Fruit fly (Drosophila melanogaster) whole organism, embryonic: ENCODE data around the gene CG10185.

Experiments used
- Abd-B ChIP-seq: fragments of 200-800 bp; sonication (Bioruptor generic); optimal IDR thresholded peaks from 2 replicates; lab custom pipeline; 2018; ENCODE audit warnings: missing biosample characterization, mild to moderate bottlenecking, missing genetic modification characterization, moderate library complexity
- Blimp-1 ChIP-seq: fragments of 200-800 bp; sonication (Bioruptor generic); optimal IDR thresholded peaks from 3 replicates; lab custom pipeline; 2018; ENCODE audit warnings: missing biosample characterization, missing genetic modification characterization, mild to moderate bottlenecking, moderate library complexity, missing genetic modification reagents
- CG10462 ChIP-seq: fragments of 200-800 bp; sonication (Bioruptor generic); optimal IDR thresholded peaks from 2 replicates; lab custom pipeline; 2016; ENCODE audit warnings: missing biosample characterization, missing genetic modification characterization
- CG10979 ChIP-seq: fragments of 200-800 bp; sonication (Bioruptor generic); optimal IDR thresholded peaks from 2 replicates; lab custom pipeline; 2018; ENCODE audit warnings: missing biosample characterization, mild to moderate bottlenecking, missing genetic modification characterization, moderate library complexity
- CG11456 ChIP-seq: fragments of 200-800 bp; sonication (Bioruptor generic); IDR thresholded peaks from 3 replicates; pipeline ENCODE4 v1.3.6; 2022; ENCODE audit warnings: missing biosample characterization, missing genetic modification characterization
- CG11560 ChIP-seq: fragments of 200-800 bp; sonication (Bioruptor generic); IDR thresholded peaks from 3 replicates; pipeline ENCODE4 v1.3.6; 2022; ENCODE audit warnings: missing biosample characterization, missing genetic modification characterization
- CG13424 ChIP-seq: fragments of 200-800 bp; sonication (Bioruptor generic); optimal IDR thresholded peaks from 2 replicates; lab custom pipeline; 2019; ENCODE audit warnings: missing biosample characterization, mild to moderate bottlenecking, missing genetic modification characterization, moderate library complexity
- CG1529 ChIP-seq: fragments of 200-800 bp; sonication (Bioruptor generic); optimal IDR thresholded peaks from 3 replicates; lab custom pipeline; 2018; ENCODE audit warnings: missing biosample characterization, missing genetic modification characterization
- CG33557 ChIP-seq: fragments of 200-800 bp; sonication (Bioruptor generic); optimal IDR thresholded peaks from 2 replicates; lab custom pipeline; 2019; ENCODE audit warnings: missing biosample characterization, mild to moderate bottlenecking, missing genetic modification characterization, moderate library complexity
- CG34376 ChIP-seq: fragments of 200-800 bp; sonication (Bioruptor generic); optimal IDR thresholded peaks from 2 replicates; lab custom pipeline; 2018; ENCODE audit warnings: missing biosample characterization, mild to moderate bottlenecking, missing genetic modification characterization
- CG4360 ChIP-seq: fragments of 200-800 bp; sonication (Bioruptor generic); IDR thresholded peaks from 2 replicates; pipeline ENCODE4 v1.3.6; 2022; ENCODE audit warnings: missing biosample characterization, missing genetic modification characterization
- CG6175 ChIP-seq: fragments of 200-800 bp; sonication (Bioruptor generic); IDR thresholded peaks from 3 replicates; pipeline ENCODE4 v1.3.6; 2022; ENCODE audit warnings: missing biosample characterization, missing genetic modification characterization
- CG6791 ChIP-seq: fragments of 200-800 bp; sonication (Bioruptor generic); IDR thresholded peaks from 3 replicates; pipeline ENCODE4 v1.3.6; 2022; ENCODE audit warnings: missing biosample characterization, missing genetic modification characterization; ENCODE audit not compliant: partially characterized antibody
- CG7786 ChIP-seq: fragments of 200-800 bp; sonication (Bioruptor generic); optimal IDR thresholded peaks from 2 replicates; lab custom pipeline; 2016; ENCODE audit warnings: missing biosample characterization, missing genetic modification characterization
- CG7928 ChIP-seq: fragments of 200-800 bp; sonication (Bioruptor generic); optimal IDR thresholded peaks from 2 replicates; lab custom pipeline; 2017; ENCODE audit warnings: missing biosample characterization, mild to moderate bottlenecking, missing genetic modification characterization
- CG8765 ChIP-seq: fragments of 200-800 bp; sonication (Bioruptor generic); IDR thresholded peaks from 2 replicates; pipeline ENCODE4 v1.3.6; 2022; ENCODE audit warnings: missing biosample characterization, missing genetic modification characterization
- CG9797 ChIP-seq: fragments of 200-800 bp; sonication (Bioruptor generic); optimal IDR thresholded peaks from 3 replicates; lab custom pipeline; 2018; ENCODE audit warnings: missing biosample characterization, mild to moderate bottlenecking, missing genetic modification characterization
- CkIIα-i1 ChIP-seq: fragments of 200-800 bp; sonication (Bioruptor generic); IDR thresholded peaks from 2 replicates; pipeline ENCODE4 v1.3.6; 2022; ENCODE audit warnings: missing biosample characterization, missing genetic modification characterization
- Doc2 ChIP-seq: fragments of 200-800 bp; sonication (Bioruptor generic); IDR thresholded peaks from 2 replicates; pipeline ENCODE4 v1.3.6; 2022; ENCODE audit warnings: missing biosample characterization, missing genetic modification characterization
- Fer2 ChIP-seq: fragments of 200-800 bp; sonication (Bioruptor generic); optimal IDR thresholded peaks from 2 replicates; lab custom pipeline; 2018; ENCODE audit warnings: missing biosample characterization, mild to moderate bottlenecking, missing genetic modification characterization, moderate library complexity
- GATAe ChIP-seq: fragments of 200-800 bp; sonication (Bioruptor generic); conservative IDR thresholded peaks from 2 replicates; pipeline ENCODE4 v1.3.6; 2022; ENCODE audit warnings: missing biosample characterization, missing genetic modification characterization
- HLH4C ChIP-seq: fragments of 200-800 bp; sonication (Bioruptor generic); IDR thresholded peaks from 3 replicates; pipeline ENCODE4 v1.3.6; 2022; ENCODE audit warnings: missing biosample characterization, missing genetic modification characterization; ENCODE audit not compliant: partially characterized antibody
- Hmr ChIP-seq: fragments of 200-800 bp; sonication (Bioruptor generic); optimal IDR thresholded peaks from 3 replicates; lab custom pipeline; 2017; ENCODE audit warnings: mild to moderate bottlenecking, missing biosample characterization, missing genetic modification reagents, missing genetic modification characterization
- Meics ChIP-seq: fragments of 200-800 bp; sonication (Bioruptor generic); optimal IDR thresholded peaks from 2 replicates; lab custom pipeline; 2017; ENCODE audit warnings: missing biosample characterization, mild to moderate bottlenecking, missing genetic modification characterization
- NFAT ChIP-seq: fragments of 200-800 bp; sonication (Bioruptor generic); IDR thresholded peaks from 2 replicates; pipeline ENCODE4 v1.3.6; 2022; ENCODE audit warnings: missing biosample characterization, missing genetic modification characterization
- Rfx ChIP-seq: fragments of 200-800 bp; sonication (Bioruptor generic); IDR thresholded peaks from 2 replicates; pipeline ENCODE4 v1.3.6; 2022; ENCODE audit warnings: missing biosample characterization, missing genetic modification characterization
- Spps ChIP-seq: fragments of 200-800 bp; sonication (Bioruptor generic); optimal IDR thresholded peaks from 2 replicates; lab custom pipeline; 2018; ENCODE audit warnings: missing biosample characterization, mild to moderate bottlenecking, missing genetic modification characterization
- TFAM ChIP-seq: fragments of 200-800 bp; sonication (Bioruptor generic); optimal IDR thresholded peaks from 2 replicates; lab custom pipeline; 2017; ENCODE audit warnings: missing biosample characterization, missing genetic modification characterization, inconsistent platforms
- bab2 ChIP-seq: fragments of 200-800 bp; sonication (Bioruptor generic); optimal IDR thresholded peaks from 2 replicates; lab custom pipeline; 2016; ENCODE audit warnings: missing biosample characterization, missing genetic modification characterization
- bigmax ChIP-seq: fragments of 200-800 bp; sonication (Bioruptor generic); optimal IDR thresholded peaks from 2 replicates; lab custom pipeline; 2018; ENCODE audit warnings: missing biosample characterization, mild to moderate bottlenecking, missing genetic modification characterization
- cato ChIP-seq: fragments of 200-800 bp; sonication (Bioruptor generic); optimal IDR thresholded peaks from 2 replicates; lab custom pipeline; 2016; ENCODE audit warnings: missing biosample characterization, missing genetic modification characterization, borderline replicate concordance
- chif ChIP-seq, 2 experiments: fragments of 200-800 bp; sonication (Bioruptor generic); optimal IDR thresholded peaks; 3 replicates each; lab custom pipeline; 2016; ENCODE audit warnings: missing biosample characterization in 2 of 2, missing genetic modification characterization in 2 of 2
- chinmo ChIP-seq: fragments of 200-800 bp; sonication (Bioruptor generic); IDR thresholded peaks from 4 replicates; pipeline ENCODE4 v1.3.6; 2022; ENCODE audit warnings: missing biosample characterization, missing genetic modification characterization; ENCODE audit not compliant: partially characterized antibody
- cwo ChIP-seq: fragments of 200-800 bp; sonication (Bioruptor generic); optimal IDR thresholded peaks from 3 replicates; lab custom pipeline; 2017; ENCODE audit warnings: missing biosample characterization, missing genetic modification characterization, mild to moderate bottlenecking, moderate library complexity, missing genetic modification reagents
- dmrt11E ChIP-seq: fragments of 200-800 bp; sonication (Bioruptor generic); optimal IDR thresholded peaks from 3 replicates; lab custom pipeline; 2018; ENCODE audit warnings: missing biosample characterization, mild to moderate bottlenecking, missing genetic modification characterization, moderate library complexity
- dpn ChIP-seq, 2 experiments: fragments of 200-800 bp; sonication (Bioruptor generic); optimal IDR thresholded peaks; 3 replicates each; lab custom pipeline; 2016; ENCODE audit warnings: missing biosample characterization in 2 of 2, missing genetic modification characterization in 2 of 2
- hkb ChIP-seq, 2 experiments: fragments of 200-800 bp in 1 of 2; fragments of >200 bp in 1 of 2; sonication (Bioruptor generic) in 1 of 2; IDR thresholded peaks in 1 of 2; optimal IDR thresholded peaks in 1 of 2; 2 replicates each; pipeline versions ENCODE4 v1.3.6 to Lab custom; 2017 to 2022; ENCODE audit warnings: missing biosample characterization in 1 of 2, missing genetic modification characterization in 1 of 2
- kni ChIP-seq: fragments of 200-800 bp; sonication (Bioruptor generic); optimal IDR thresholded peaks from 3 replicates; lab custom pipeline; 2017; ENCODE audit warnings: mild to moderate bottlenecking, missing biosample characterization, missing genetic modification reagents, missing genetic modification characterization
- mirr ChIP-seq: fragments of 200-800 bp; sonication (Bioruptor generic); optimal IDR thresholded peaks from 3 replicates; lab custom pipeline; 2018; ENCODE audit warnings: missing biosample characterization, mild to moderate bottlenecking, missing genetic modification characterization
- nau ChIP-seq: fragments of 200-800 bp; sonication (Bioruptor generic); optimal IDR thresholded peaks from 3 replicates; lab custom pipeline; 2017; ENCODE audit warnings: missing biosample characterization, mild to moderate bottlenecking, missing genetic modification characterization, missing genetic modification reagents
- pb ChIP-seq: fragments of 200-800 bp; sonication (Bioruptor generic); optimal IDR thresholded peaks from 3 replicates; lab custom pipeline; 2016; ENCODE audit warnings: missing biosample characterization, missing genetic modification characterization
- prd ChIP-seq, 3 experiments: fragments of >200 bp in 2 of 3; fragments of 200-800 bp in 1 of 3; sonication (Bioruptor generic) in 1 of 3; optimal IDR thresholded peaks in 2 of 3; IDR thresholded peaks in 1 of 3; 2 replicates in 2 of 3; 3 replicates in 1 of 3; pipeline versions ENCODE4 v1.3.6 to Lab custom; 2017 to 2022; ENCODE audit warnings: missing biosample characterization in 1 of 3, missing genetic modification characterization in 1 of 3
- ranshi ChIP-seq: fragments of 200-800 bp; sonication (Bioruptor generic); IDR thresholded peaks from 2 replicates; pipeline ENCODE4 v1.3.6; 2022; ENCODE audit warnings: missing biosample characterization, missing genetic modification characterization
- scrt ChIP-seq: fragments of 200-800 bp; sonication (Bioruptor generic); optimal IDR thresholded peaks from 2 replicates; lab custom pipeline; 2018; ENCODE audit warnings: missing biosample characterization, mild to moderate bottlenecking, missing genetic modification characterization, moderate library complexity
- sr ChIP-seq: fragments of 200-800 bp; sonication (Bioruptor generic); IDR thresholded peaks from 3 replicates; pipeline ENCODE4 v1.3.6; 2022; ENCODE audit warnings: missing biosample characterization, missing genetic modification characterization
- trem ChIP-seq: fragments of 200-800 bp; optimal IDR thresholded peaks from 3 replicates; lab custom pipeline; 2019; ENCODE audit warnings: missing biosample characterization, mild to moderate bottlenecking, missing genetic modification characterization, moderate library complexity
- twi ChIP-seq: fragments of 200-800 bp; optimal IDR thresholded peaks from 2 replicates; lab custom pipeline; 2019; ENCODE audit warnings: missing biosample characterization, mild to moderate bottlenecking, missing genetic modification characterization, moderate library complexity
- unpg ChIP-seq: fragments of 200-800 bp; sonication (Bioruptor generic); optimal IDR thresholded peaks from 3 replicates; lab custom pipeline; 2018; ENCODE audit warnings: missing biosample characterization, mild to moderate bottlenecking, missing genetic modification characterization, moderate library complexity

CG10185 gene

dm6 chr3R:16011698-16012332, 55.6 kb downstream of the CG10185 start (continued):
- no peak for TF ChIP-seq Blimp-1 (GFP tag; lab: Kevin White, UChicago)
- TF ChIP-seq Spps = no peak
- 0 out of 4 replicates have a peak, but pooled peaks have one; percentile 38 for TF ChIP-seq chinmo (GFP tag; lab: Robert Waterston, UW)
- TF ChIP-seq NFAT (GFP tag; lab: Robert Waterston, UW) = no peak
- TF ChIP-seq CG10462 = no peak
- no peak for TF ChIP-seq chif (GFP tag; optimal IDR thresholded peaks at IDR 0.05; lab: Kevin White, UChicago)
- peak; percentile 100 for TF ChIP-seq GATAe (GFP tag; lab: Robert Waterston, UW)
- TF ChIP-seq ranshi (GFP tag; lab: Robert Waterston, UW) = no peak
- TF ChIP-seq CG13424 (tag; lab: Kevin White, UChicago) = peak; percentile 15
- TF ChIP-seq dpn (GFP tag; optimal IDR thresholded peaks at IDR 0.05; lab: Kevin White, UChicago) = no peak
- no peak for TF ChIP-seq CG7928
- TF ChIP-seq pb = no peak
- no peak for TF ChIP-seq Abd-B (GFP tag; lab: Kevin White, UChicago)
- TF ChIP-seq hkb (optimal IDR thresholded peaks at IDR 0.05; lab: Kevin White, UChicago) = no peak
- no peak for TF ChIP-seq hkb (GFP tag; IDR thresholded peaks at IDR 0.05; lab: Robert Waterston, UW)
- no peak for TF ChIP-seq bab2 (GFP tag; lab: Kevin White, UChicago)
- TF ChIP-seq CG6791 = no peak
- TF ChIP-seq CkIIα-i1 (GFP tag; lab: Robert Waterston, UW) = no peak
- peak; percentile 57 for TF ChIP-seq mirr (GFP tag; lab: Kevin White, UChicago)
- TF ChIP-seq Fer2 = no peak
- peak; percentile 11 for TF ChIP-seq scrt (GFP tag; lab: Kevin White, UChicago)
- no peak for TF ChIP-seq CG33557 (GFP tag; lab: Kevin White, UChicago)
- peak; percentile 16 for TF ChIP-seq CG1529
- TF ChIP-seq Doc2 (GFP tag; lab: Robert Waterston, UW) = no peak
- TF ChIP-seq HLH4C = no peak
- TF ChIP-seq CG11560 (tag; lab: Robert Waterston, UW) = no peak
- 0 out of 2 replicates have a peak, but pooled peaks have one; percentile 5 for TF ChIP-seq Rfx (GFP tag; lab: Robert Waterston, UW)
- no peak for TF ChIP-seq twi (tag; lab: Kevin White, UChicago)
- TF ChIP-seq CG6175 (GFP tag; lab: Robert Waterston, UW) = peak; percentile 70; the same call in 1 of the 3 replicates
- TF ChIP-seq CG34376 (GFP tag; lab: Kevin White, UChicago) = peak; percentile 38
- no peak for TF ChIP-seq nau (GFP tag; lab: Kevin White, UChicago)
- TF ChIP-seq cwo = peak; percentile 46
- no peak for TF ChIP-seq TFAM (GFP tag; lab: Kevin White, UChicago)
- no peak for TF ChIP-seq dmrt11E (tag; lab: Kevin White, UChicago)
- no peak for TF ChIP-seq CG11456 (GFP tag; lab: Robert Waterston, UW)
- no peak for TF ChIP-seq kni
- TF ChIP-seq Hmr = peak; percentile 20
- no peak for TF ChIP-seq trem (tag; lab: Kevin White, UChicago)
- TF ChIP-seq CG9797 (GFP tag; lab: Kevin White, UChicago) = no peak
- TF ChIP-seq unpg (GFP tag; lab: Kevin White, UChicago) = peak; percentile 11
- no peak for TF ChIP-seq sr (GFP tag; lab: Robert Waterston, UW)
- TF ChIP-seq Meics = peak; percentile 20
- TF ChIP-seq CG8765 (GFP tag; lab: Robert Waterston, UW) = no peak
- TF ChIP-seq CG4360 (GFP tag; lab: Robert Waterston, UW) = no peak
- TF ChIP-seq cato = no peak
- TF ChIP-seq prd (optimal IDR thresholded peaks at IDR 0.05; lab: Kevin White, UChicago) = no peak
- no peak for TF ChIP-seq prd (GFP tag; IDR thresholded peaks at IDR 0.05; lab: Robert Waterston, UW)
- no peak for TF ChIP-seq CG10979 (tag; lab: Kevin White, UChicago)
- no peak for TF ChIP-seq bigmax (GFP tag; lab: Kevin White, UChicago)
- TF ChIP-seq CG7786 (GFP tag; lab: Kevin White, UChicago) = no peak
